Worm (Caenorhabditis elegans) whole organism, mixed stage, embryonic: ENCODE data around the gene inos-1.

Experiments
- ceh-83 ChIP-seq: fragments of 200-800 bp; sonication (Bioruptor generic); optimal IDR thresholded peaks from 2 replicates; lab custom pipeline; 2018; ENCODE audit warnings: mild to moderate bottlenecking, missing genetic modification characterization, missing compliant biosample characterization
- elt-3 ChIP-seq: fragments of 150-350 bp; optimal IDR thresholded peaks from 2 replicates; lab custom pipeline; 2014; ENCODE audit warnings: missing biosample characterization, missing genetic modification characterization
- lin-13 ChIP-seq: fragments of 150-350 bp; optimal IDR thresholded peaks from 2 replicates; lab custom pipeline; 2014; ENCODE audit warnings: missing biosample characterization, missing genetic modification characterization
- mep-1 ChIP-seq: fragments of 150-350 bp; optimal IDR thresholded peaks from 2 replicates; lab custom pipeline; 2017; ENCODE audit warnings: missing biosample characterization, missing genetic modification reagents, missing genetic modification characterization, inconsistent platforms
- pha-4 ChIP-seq: fragments of 150-350 bp; optimal IDR thresholded peaks from 2 replicates; lab custom pipeline; 2018; ENCODE audit warnings: missing biosample characterization, missing genetic modification reagents, missing genetic modification characterization
- sem-2 ChIP-seq: fragments of 200-800 bp; sonication (Bioruptor generic); optimal IDR thresholded peaks from 2 replicates; lab custom pipeline; 2018; ENCODE audit warnings: mild to moderate bottlenecking, missing genetic modification characterization, missing compliant biosample characterization
- snpc-4 ChIP-seq: fragments of 150-350 bp; optimal IDR thresholded peaks from 2 replicates; lab custom pipeline; 2014; ENCODE audit warnings: missing biosample characterization, missing genetic modification characterization
- unc-39 ChIP-seq: fragments of 150-350 bp; optimal IDR thresholded peaks from 2 replicates; lab custom pipeline; 2014; ENCODE audit warnings: missing biosample characterization, missing genetic modification characterization
- zip-8 ChIP-seq: fragments of 150-350 bp; optimal IDR thresholded peaks from 2 replicates; lab custom pipeline; 2014; ENCODE audit warnings: missing biosample characterization, missing genetic modification characterization

DNA sequence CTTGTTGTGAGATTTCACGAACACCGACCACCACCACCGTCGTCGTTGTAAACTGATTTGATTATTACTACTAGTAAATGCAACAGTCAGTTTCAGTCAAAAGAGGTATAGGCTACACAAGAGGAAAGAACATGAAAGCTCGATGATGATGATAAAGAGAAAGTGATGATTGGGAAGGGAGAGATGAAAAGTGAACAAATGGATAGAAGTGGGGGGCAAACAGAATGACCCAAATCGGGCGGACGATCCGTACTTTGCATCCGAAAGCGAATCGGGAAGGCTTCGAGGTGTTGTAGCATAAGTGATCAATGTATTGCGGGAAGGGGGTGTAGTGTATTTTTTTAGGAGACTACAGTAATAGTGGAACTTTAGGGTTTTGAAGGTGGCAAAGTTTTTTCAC, 10.7 kb upstream of the inos-1 start:
- no peak for TF ChIP-seq unc-39 (tag; lab: Kevin White, UChicago)
- TF ChIP-seq mep-1 (tag; lab: Kevin White, UChicago) = no peak
- TF ChIP-seq elt-3 (tag; lab: Kevin White, UChicago) = no peak
- TF ChIP-seq ceh-83 (GFP tag; lab: Kevin White, UChicago) = no peak
- no peak for TF ChIP-seq lin-13
- no peak for TF ChIP-seq snpc-4 (tag; lab: Kevin White, UChicago)
- TF ChIP-seq sem-2 (GFP tag; lab: Kevin White, UChicago) = no peak
- TF ChIP-seq pha-4 (tag; lab: Kevin White, UChicago) = no peak
- no peak for TF ChIP-seq zip-8
